Worm (Caenorhabditis elegans): ENCODE results near the gene vps-22.

vps-22 gene

DNA sequence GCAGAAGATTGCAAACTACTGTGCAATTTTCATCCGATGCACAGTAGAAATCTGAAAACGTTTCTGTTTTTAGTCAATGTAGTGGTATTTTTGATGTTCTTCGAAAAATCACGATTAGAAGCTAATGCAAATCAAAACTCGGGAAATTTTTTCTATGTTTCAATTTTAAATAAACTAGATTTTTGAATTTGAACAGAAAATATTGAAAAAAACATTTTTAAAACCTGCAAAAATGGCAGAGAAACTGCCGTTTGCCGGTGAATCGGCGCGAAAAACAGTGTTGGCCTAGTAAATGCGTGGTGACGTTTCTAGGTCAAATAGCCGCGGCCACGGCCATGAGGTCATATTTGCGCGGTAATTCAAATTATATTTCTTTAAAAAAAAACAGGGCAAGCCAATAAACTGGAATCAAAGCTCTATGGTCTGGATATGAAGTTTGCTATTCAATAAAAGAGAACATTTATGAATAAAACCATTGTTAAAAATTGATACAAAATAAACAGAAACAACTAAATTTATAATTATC, 32.1 kb downstream of the vps-22 start, which contains the start of gene set-2 (continued):
- TF ChIP-seq ceh-91 (GFP tag; IDR thresholded peaks at IDR 0.05) (peak; percentile 82), ceh-40 (GFP tag; IDR thresholded peaks at IDR 0.05) (peak; percentile 54; the same call in 1 of the 2 replicates), athp-1 (tag; optimal IDR thresholded peaks at IDR 0.05) (peak; percentile 75), egl-44 (GFP tag; IDR thresholded peaks at IDR 0.05) (peak; percentile 69; the same call in 1 of the 2 replicates), hmg-20 (GFP tag; IDR thresholded peaks at IDR 0.05) (no peak), F55B11.4 (tag; optimal IDR thresholded peaks at IDR 0.05; ENCODE audit: borderline replicate concordance, insufficient read depth) (no peak), nhr-120 (GFP tag; IDR thresholded peaks at IDR 0.05) (no peak), tlf-1 (GFP tag; optimal IDR thresholded peaks at IDR 0.05) (peak; percentile 77), nhr-179 (tag; optimal IDR thresholded peaks at IDR 0.05) (no peak), ceh-79 (tag; optimal IDR thresholded peaks at IDR 0.05) (no peak), madf-6 (GFP tag; IDR thresholded peaks at IDR 0.05) (peak; percentile 88), dpl-1 (GFP tag; optimal IDR thresholded peaks at IDR 0.05) (peak; percentile 92), ZK185.1 (tag; optimal IDR thresholded peaks at IDR 0.05; ENCODE audit: poor library complexity, severe bottlenecking) (peak; percentile 93), pbrm-1 (GFP tag; IDR thresholded peaks at IDR 0.05) (peak; percentile 65; the same call in 1 of the 2 replicates), snpc-1.1 (tag; optimal IDR thresholded peaks at IDR 0.05; ENCODE audit: insufficient read depth) (peak; percentile 40), ceh-100 (GFP tag; IDR thresholded peaks at IDR 0.05) (peak; percentile 50), rcor-1 (GFP tag; IDR thresholded peaks at IDR 0.05) (peak; percentile 81), Y79H2A.3 (GFP tag; conservative IDR thresholded peaks at IDR 0.05) (no peak), chd-7 (tag; optimal IDR thresholded peaks at IDR 0.05) (peak; percentile 19), ztf-25 (GFP tag; IDR thresholded peaks at IDR 0.05) (peak; percentile 87), F33H1.4 (GFP tag; IDR thresholded peaks at IDR 0.05) (peak; percentile 76), C17E4.6 (GFP tag; IDR thresholded peaks at IDR 0.05) (peak; percentile 59; the same call in 1 of the 2 replicates), attf-5 (GFP tag; optimal IDR thresholded peaks at IDR 0.05) (peak; percentile 91), attf-6 (GFP tag; IDR thresholded peaks at IDR 0.05) (peak; percentile 29; the same call in 1 of the 2 replicates), aptf-3 (GFP tag; IDR thresholded peaks at IDR 0.05) (no peak), him-1 (tag; optimal IDR thresholded peaks at IDR 0.05) (peak; percentile 3), F39B2.1 (GFP tag; IDR thresholded peaks at IDR 0.05) (peak; percentile 81; the same call in 1 of the 2 replicates), nfya-2 (GFP tag; IDR thresholded peaks at IDR 0.05) (no peak), sptf-2 (GFP tag; optimal IDR thresholded peaks at IDR 0.05) (peak; percentile 84), lsl-1 (GFP tag; optimal IDR thresholded peaks at IDR 0.05) (peak; percentile 75), F22D6.2 (tag; optimal IDR thresholded peaks at IDR 0.05) (peak; percentile 43), somi-1 (GFP tag; optimal IDR thresholded peaks at IDR 0.05) (no peak), Y53G8AR.9 (GFP tag; conservative IDR thresholded peaks at IDR 0.05) (peak; percentile 51; the same call in 1 of the 2 replicates), lin-40 (tag; optimal IDR thresholded peaks at IDR 0.05) (peak; percentile 28), madf-3 (GFP tag; IDR thresholded peaks at IDR 0.05) (peak; percentile 89), nfyb-1 (GFP tag; IDR thresholded peaks at IDR 0.05) (peak; percentile 76)

DNA sequence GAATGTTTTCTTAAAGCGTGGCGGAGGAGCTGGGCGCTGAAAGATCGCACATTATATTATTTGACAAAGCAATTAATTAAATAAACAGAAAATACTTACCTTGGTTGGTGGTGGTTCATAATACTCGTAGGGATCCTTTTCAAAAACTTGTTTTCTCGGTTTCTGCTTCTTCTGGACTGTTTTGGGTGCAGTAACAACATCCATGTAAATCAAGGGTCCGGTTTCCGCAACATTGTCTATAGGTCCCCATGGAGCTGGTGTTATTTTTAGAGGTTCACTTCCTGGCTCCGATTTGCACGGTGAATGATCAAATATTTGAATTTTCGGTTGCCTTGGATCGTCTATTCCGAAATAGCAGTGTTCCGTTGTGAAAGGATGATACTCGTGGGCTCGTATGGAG, 38.2 kb downstream of the vps-22 start:
- no peak for TF ChIP-seq die-1 (tag; optimal IDR thresholded peaks at IDR 0.05)
- no peak for TF ChIP-seq pbrm-1 (GFP tag; IDR thresholded peaks at IDR 0.05)
- TF ChIP-seq attf-6 (GFP tag; IDR thresholded peaks at IDR 0.05) = no peak
- no peak for TF ChIP-seq T07F8.4 (tag; optimal IDR thresholded peaks at IDR 0.05)
- TF ChIP-seq madf-3 (GFP tag; IDR thresholded peaks at IDR 0.05) = no peak
- no peak for TF ChIP-seq nfyb-1 (GFP tag; IDR thresholded peaks at IDR 0.05)
- TF ChIP-seq snpc-3.4 (tag; optimal IDR thresholded peaks at IDR 0.05) = no peak
- no peak for TF ChIP-seq snpc-4 (GFP tag; optimal IDR thresholded peaks at IDR 0.05)
- no peak for TF ChIP-seq snpc-4 (tag; optimal IDR thresholded peaks at IDR 0.05)
- no peak for TF ChIP-seq ekl-4 (GFP tag; IDR thresholded peaks at IDR 0.05)
- no peak for TF ChIP-seq tbx-9 (tag; optimal IDR thresholded peaks at IDR 0.05; ENCODE audit: borderline replicate concordance)
- TF ChIP-seq Y53F4B.3 (GFP tag; IDR thresholded peaks at IDR 0.05) = no peak
- TF ChIP-seq F23B12.7 (tag; optimal IDR thresholded peaks at IDR 0.05; ENCODE audit: insufficient read depth) = no peak
- no peak for TF ChIP-seq F57C9.4 (tag; optimal IDR thresholded peaks at IDR 0.05)
- TF ChIP-seq F33H1.4 (GFP tag; IDR thresholded peaks at IDR 0.05) = no peak
- no peak for TF ChIP-seq xnd-1 (tag; optimal IDR thresholded peaks at IDR 0.05)
